Fruit fly (Drosophila melanogaster) whole organism, embryonic: Measurements from ENCODE around the gene SCCRO4.

Source experiments
- C15 ChIP-seq: fragments of 200-800 bp; sonication (Bioruptor generic); IDR thresholded peaks from 3 replicates; pipeline ENCODE4 v1.3.6; 2022; ENCODE audit warnings: missing biosample characterization, missing genetic modification characterization
- CG12155 ChIP-seq: fragments of 200-800 bp; sonication (Bioruptor generic); optimal IDR thresholded peaks from 3 replicates; lab custom pipeline; 2016; ENCODE audit warnings: missing biosample characterization, missing genetic modification characterization
- CG1233 ChIP-seq: fragments of 200-800 bp; sonication (Bioruptor generic); optimal IDR thresholded peaks from 4 replicates; lab custom pipeline; 2018; ENCODE audit warnings: missing biosample characterization, mild to moderate bottlenecking, missing genetic modification characterization
- CG17612 ChIP-seq: fragments of 200-800 bp; sonication (Bioruptor generic); IDR thresholded peaks from 2 replicates; pipeline ENCODE4 v1.3.6; 2022; ENCODE audit warnings: missing biosample characterization, missing genetic modification characterization
- CG2875 ChIP-seq: fragments of 200-800 bp; sonication (Bioruptor generic); optimal IDR thresholded peaks from 2 replicates; lab custom pipeline; 2017; ENCODE audit warnings: missing biosample characterization, mild to moderate bottlenecking, missing genetic modification characterization, missing genetic modification reagents
- CG31365 ChIP-seq: fragments of 200-800 bp; sonication (Bioruptor generic); optimal IDR thresholded peaks from 2 replicates; lab custom pipeline; 2018; ENCODE audit warnings: missing biosample characterization, mild to moderate bottlenecking, missing genetic modification characterization
- CG32767 ChIP-seq: fragments of 200-800 bp; sonication (Bioruptor generic); IDR thresholded peaks from 2 replicates; pipeline ENCODE4 v1.3.6; 2022; ENCODE audit warnings: missing biosample characterization, missing genetic modification characterization
- CG34422 ChIP-seq: fragments of 200-800 bp; sonication (Bioruptor generic); IDR thresholded peaks from 3 replicates; pipeline ENCODE4 v1.3.6; 2022; ENCODE audit warnings: missing biosample characterization, missing genetic modification characterization
- CG42726 ChIP-seq: fragments of 200-800 bp; sonication (Bioruptor generic); IDR thresholded peaks from 2 replicates; pipeline ENCODE4 v1.3.6; 2022; ENCODE audit warnings: missing biosample characterization, missing genetic modification characterization; ENCODE audit not compliant: partially characterized antibody
- CG4360 ChIP-seq: fragments of 200-800 bp; sonication (Bioruptor generic); IDR thresholded peaks from 2 replicates; pipeline ENCODE4 v1.3.6; 2022; ENCODE audit warnings: missing biosample characterization, missing genetic modification characterization
- CG7556 ChIP-seq: fragments of 200-800 bp; sonication (Bioruptor generic); optimal IDR thresholded peaks from 2 replicates; lab custom pipeline; 2017; ENCODE audit warnings: missing biosample characterization, mild to moderate bottlenecking, missing genetic modification characterization
- CG8359 ChIP-seq: fragments of 200-800 bp; sonication (Bioruptor generic); optimal IDR thresholded peaks from 2 replicates; lab custom pipeline; 2017; ENCODE audit warnings: missing biosample characterization, mild to moderate bottlenecking, missing genetic modification characterization, borderline replicate concordance
- CG8944 ChIP-seq: fragments of 200-800 bp; sonication (Bioruptor generic); optimal IDR thresholded peaks from 3 replicates; lab custom pipeline; 2016; ENCODE audit warnings: missing biosample characterization, missing genetic modification characterization
- E2f1 ChIP-seq: fragments of 200-800 bp; sonication (Bioruptor generic); IDR thresholded peaks from 2 replicates; pipeline ENCODE4 v1.3.6; 2022; ENCODE audit warnings: missing biosample characterization, missing genetic modification characterization
- H15 ChIP-seq: fragments of 200-800 bp; sonication (Bioruptor generic); IDR thresholded peaks from 3 replicates; pipeline ENCODE4 v1.3.6; 2022; ENCODE audit warnings: missing biosample characterization, missing genetic modification characterization
- HHEX ChIP-seq: fragments of 200-800 bp; sonication (Bioruptor generic); optimal IDR thresholded peaks from 3 replicates; lab custom pipeline; 2017; ENCODE audit warnings: missing biosample characterization, mild to moderate bottlenecking, missing genetic modification characterization, missing genetic modification reagents
- Hand ChIP-seq: fragments of 200-800 bp; sonication (Bioruptor generic); optimal IDR thresholded peaks from 2 replicates; lab custom pipeline; 2017; ENCODE audit warnings: mild to moderate bottlenecking, missing biosample characterization, missing genetic modification reagents, missing genetic modification characterization
- Hey ChIP-seq: fragments of 200-800 bp; sonication (Bioruptor generic); optimal IDR thresholded peaks from 3 replicates; lab custom pipeline; 2018; ENCODE audit warnings: missing biosample characterization, mild to moderate bottlenecking, missing genetic modification characterization
- HmgZ ChIP-seq: fragments of 200-800 bp; sonication (Bioruptor generic); optimal IDR thresholded peaks from 2 replicates; lab custom pipeline; 2018; ENCODE audit warnings: missing biosample characterization, mild to moderate bottlenecking, missing genetic modification characterization
- Jarid2 ChIP-seq: fragments of 200-800 bp; sonication (Bioruptor generic); optimal IDR thresholded peaks from 3 replicates; lab custom pipeline; 2017; ENCODE audit warnings: mild to moderate bottlenecking, missing biosample characterization, missing genetic modification reagents, missing genetic modification characterization
- Med ChIP-seq: fragments of 200-800 bp; sonication (Bioruptor generic); peaks from one replicate; lab custom pipeline; 2016; ENCODE audit warnings: missing biosample characterization, missing genetic modification characterization, mild to moderate bottlenecking, inconsistent platforms, moderate library complexity
- Nf-YA ChIP-seq: fragments of 200-800 bp; sonication (Bioruptor generic); IDR thresholded peaks from 2 replicates; pipeline ENCODE4 v1.3.6; 2022; ENCODE audit warnings: missing biosample characterization, missing genetic modification characterization
- Nf-YC ChIP-seq: fragments of 200-800 bp; optimal IDR thresholded peaks from 3 replicates; lab custom pipeline; 2019; ENCODE audit warnings: missing biosample characterization, mild to moderate bottlenecking, missing genetic modification characterization, moderate library complexity
- Opbp ChIP-seq: fragments of 200-800 bp; sonication (Bioruptor generic); IDR thresholded peaks from 3 replicates; pipeline ENCODE4 v1.3.6; 2022; ENCODE audit warnings: missing biosample characterization, missing genetic modification characterization; ENCODE audit not compliant: partially characterized antibody
- Rfx ChIP-seq: fragments of 200-800 bp; sonication (Bioruptor generic); IDR thresholded peaks from 2 replicates; pipeline ENCODE4 v1.3.6; 2022; ENCODE audit warnings: missing biosample characterization, missing genetic modification characterization
- Usf ChIP-seq: fragments of 200-800 bp; sonication (Bioruptor generic); optimal IDR thresholded peaks from 2 replicates; lab custom pipeline; 2017; ENCODE audit warnings: missing genotype, missing biosample characterization, missing genetic modification characterization
- cg ChIP-seq: fragments of 200-800 bp; sonication (Bioruptor generic); optimal IDR thresholded peaks from 3 replicates; lab custom pipeline; 2019; ENCODE audit warnings: missing biosample characterization, mild to moderate bottlenecking, missing genetic modification characterization, moderate library complexity
- cwo ChIP-seq: fragments of 200-800 bp; sonication (Bioruptor generic); optimal IDR thresholded peaks from 3 replicates; lab custom pipeline; 2017; ENCODE audit warnings: missing biosample characterization, missing genetic modification characterization, mild to moderate bottlenecking, moderate library complexity, missing genetic modification reagents
- dati ChIP-seq: fragments of 200-800 bp; sonication (Bioruptor generic); IDR thresholded peaks from 2 replicates; pipeline ENCODE4 v1.3.6; 2022; ENCODE audit warnings: missing biosample characterization, missing genetic modification characterization
- eve ChIP-seq, 2 experiments: fragments of >200 bp; optimal IDR thresholded peaks; 2 replicates each; lab custom pipeline; 2017; ENCODE audit warnings: missing biosample characterization in 2 of 2, missing genetic modification characterization in 2 of 2
- ewg ChIP-seq: fragments of 200-800 bp; sonication (Bioruptor generic); optimal IDR thresholded peaks from 3 replicates; lab custom pipeline; 2017; ENCODE audit warnings: mild to moderate bottlenecking, missing biosample characterization, missing genetic modification reagents, missing genetic modification characterization
- fd64A ChIP-seq: fragments of 200-800 bp; sonication (Bioruptor generic); optimal IDR thresholded peaks from 3 replicates; lab custom pipeline; 2018; ENCODE audit warnings: missing biosample characterization, mild to moderate bottlenecking, missing genetic modification characterization
- gcm2 ChIP-seq: fragments of 200-800 bp; sonication (Bioruptor generic); optimal IDR thresholded peaks from 2 replicates; lab custom pipeline; 2016; ENCODE audit warnings: missing biosample characterization, missing genetic modification characterization
- gsb-n ChIP-seq: fragments of 200-800 bp; sonication (Bioruptor generic); optimal IDR thresholded peaks from 3 replicates; lab custom pipeline; 2018; ENCODE audit warnings: missing biosample characterization, mild to moderate bottlenecking, missing genetic modification characterization
- hth ChIP-seq: fragments of >200 bp; optimal IDR thresholded peaks from 2 replicates; lab custom pipeline; 2017; ENCODE audit warnings: inconsistent platforms
- kni ChIP-seq: fragments of 200-800 bp; sonication (Bioruptor generic); optimal IDR thresholded peaks from 3 replicates; lab custom pipeline; 2017; ENCODE audit warnings: mild to moderate bottlenecking, missing biosample characterization, missing genetic modification reagents, missing genetic modification characterization
- lab ChIP-seq: fragments of 200-800 bp; sonication (Bioruptor generic); optimal IDR thresholded peaks from 3 replicates; lab custom pipeline; 2017; ENCODE audit warnings: missing biosample characterization, missing genetic modification characterization, mild to moderate bottlenecking, moderate library complexity, missing genetic modification reagents
- oc ChIP-seq: fragments of 200-800 bp; sonication (Bioruptor generic); optimal IDR thresholded peaks from 2 replicates; lab custom pipeline; 2018; ENCODE audit warnings: missing biosample characterization, mild to moderate bottlenecking, missing genetic modification characterization, moderate library complexity
- otp ChIP-seq: fragments of 200-800 bp; sonication (Bioruptor generic); IDR thresholded peaks from 3 replicates; pipeline ENCODE4, ENCODE4 v1.3.6; 2022; ENCODE audit warnings: missing biosample characterization, missing genetic modification characterization
- pzg ChIP-seq: fragments of 200-800 bp; sonication (Bioruptor generic); optimal IDR thresholded peaks from 3 replicates; lab custom pipeline; 2018; ENCODE audit warnings: missing biosample characterization, mild to moderate bottlenecking, missing genetic modification characterization, moderate library complexity
- rib ChIP-seq: fragments of 200-800 bp; sonication (Bioruptor generic); IDR thresholded peaks from 2 replicates; pipeline ENCODE4 v1.3.6; 2022; ENCODE audit warnings: missing biosample characterization, missing genetic modification characterization
- row ChIP-seq: fragments of 200-800 bp; sonication (Bioruptor generic); IDR thresholded peaks from 3 replicates; pipeline ENCODE4 v1.3.6; 2022; ENCODE audit warnings: missing biosample characterization, missing genetic modification characterization
- seq ChIP-seq: fragments of 200-800 bp; sonication (Bioruptor generic); IDR thresholded peaks from 2 replicates; pipeline ENCODE4 v1.3.6; 2022; ENCODE audit warnings: missing biosample characterization, missing genetic modification characterization
- so ChIP-seq: fragments of 200-800 bp; sonication (Bioruptor generic); IDR thresholded peaks from 3 replicates; pipeline ENCODE4 v1.3.6; 2022; ENCODE audit warnings: missing biosample characterization, missing genetic modification characterization
- sob ChIP-seq: fragments of 200-800 bp; sonication (Bioruptor generic); IDR thresholded peaks from 2 replicates; pipeline ENCODE4 v1.3.6; 2022; ENCODE audit warnings: missing biosample characterization, missing genetic modification characterization
- sr ChIP-seq: fragments of 200-800 bp; sonication (Bioruptor generic); IDR thresholded peaks from 3 replicates; pipeline ENCODE4 v1.3.6; 2022; ENCODE audit warnings: missing biosample characterization, missing genetic modification characterization
- sug ChIP-seq: fragments of 200-800 bp; optimal IDR thresholded peaks from 2 replicates; lab custom pipeline; 2019; ENCODE audit warnings: missing biosample characterization, mild to moderate bottlenecking, missing genetic modification characterization, moderate library complexity
- tgo ChIP-seq: fragments of 200-800 bp; sonication (Bioruptor generic); IDR thresholded peaks from 3 replicates; pipeline ENCODE4 v1.3.6; 2022; ENCODE audit warnings: missing biosample characterization, missing genetic modification characterization
- zf30C ChIP-seq: fragments of 200-800 bp; sonication (Bioruptor generic); optimal IDR thresholded peaks from 3 replicates; lab custom pipeline; 2018; ENCODE audit warnings: missing biosample characterization, mild to moderate bottlenecking, missing genetic modification characterization

The SCCRO4 gene

DNA sequence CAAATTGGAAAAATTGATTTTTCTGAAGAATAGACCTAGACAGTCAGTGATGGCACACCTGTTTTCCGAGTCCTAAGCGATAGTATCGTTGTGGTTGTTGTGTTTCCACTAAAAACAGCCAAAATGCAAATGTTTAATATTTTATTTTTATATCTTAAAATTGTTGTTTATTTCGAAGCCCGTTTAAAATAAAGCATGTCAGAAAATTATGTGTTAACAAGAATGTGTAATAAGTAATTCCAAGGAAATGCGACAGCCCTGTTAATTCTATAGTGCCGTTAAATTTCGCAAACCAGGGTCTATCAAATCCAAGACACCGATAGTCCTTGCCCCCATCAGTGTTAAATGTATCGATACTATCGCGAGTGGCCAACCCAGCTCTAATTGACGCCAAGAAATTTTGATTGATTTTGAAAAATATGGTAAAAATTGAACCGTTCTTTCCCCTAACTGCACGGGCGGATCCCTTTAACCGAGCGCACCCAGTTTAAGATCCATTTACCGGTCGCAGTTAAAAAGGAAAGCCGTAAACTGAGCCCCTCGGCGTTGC is 2.9 kb downstream of the SCCRO4 start, which contains the start of gene Pex23 (continued):
- TF ChIP-seq gcm2 (GFP tag; lab: Kevin White, UChicago) = no peak
- peak; percentile 88 for TF ChIP-seq sug (tag; lab: Kevin White, UChicago)
- TF ChIP-seq Opbp (GFP tag; lab: Robert Waterston, UW) = peak; percentile 92
- no peak for TF ChIP-seq lab (GFP tag; lab: Kevin White, UChicago)
- TF ChIP-seq hth (lab: Kevin White, UChicago) = no peak
- TF ChIP-seq CG17612 (GFP tag; lab: Robert Waterston, UW) = 0 out of 2 replicates have a peak, but pooled peaks have one; percentile 22

DNA sequence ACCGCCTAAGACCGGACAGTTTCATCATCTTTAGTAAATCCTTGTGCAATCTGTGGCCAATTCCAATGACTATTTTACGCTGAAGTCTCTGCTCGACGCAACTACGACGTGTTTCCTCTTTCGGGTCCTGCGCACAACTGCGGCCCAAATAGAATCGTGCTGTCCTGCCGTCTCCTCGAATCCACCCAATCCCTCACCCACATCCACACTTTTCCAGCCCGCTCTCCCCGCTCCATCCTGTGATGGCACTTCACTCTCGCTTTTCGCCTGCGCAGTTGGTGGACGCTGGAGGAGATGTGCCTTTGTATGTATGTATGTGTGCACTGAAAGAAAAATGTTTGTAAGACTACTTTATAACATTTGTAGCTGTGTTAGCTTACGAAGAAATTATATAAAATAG is 6.9 kb downstream of the SCCRO4 start, which contains the start of gene CG32225:
Gene CG32225, minus strand, starts transcription at position 142 of the 400 bp plus-strand sequence.
- TF ChIP-seq CG8359 (GFP tag; lab: Kevin White, UChicago) (no peak), C15 (GFP tag; lab: Robert Waterston, UW) (no peak), E2f1 (no peak), Nf-YC (tag; lab: Kevin White, UChicago) (peak; percentile 3), CG32767 (GFP tag; lab: Robert Waterston, UW) (0 out of 2 replicates have a peak, but pooled peaks have one; percentile 22), zf30C (peak; percentile 53), kni (GFP tag; lab: Kevin White, UChicago) (no peak), HHEX (GFP tag; lab: Kevin White, UChicago) (no peak), fd64A (GFP tag; lab: Kevin White, UChicago) (no peak), Usf (GFP tag; lab: Kevin White, UChicago) (no peak), ewg (GFP tag; lab: Kevin White, UChicago) (peak; percentile 99), Hey (tag; lab: Kevin White, UChicago) (no peak), Nf-YA (GFP tag; lab: Robert Waterston, UW) (no peak), Hand (no peak), CG2875 (GFP tag; lab: Kevin White, UChicago) (no peak), pzg (GFP tag; lab: Kevin White, UChicago) (no peak), HmgZ (tag; lab: Kevin White, UChicago) (no peak), CG34422 (peak; percentile 31; the same call in 1 of the 3 replicates), CG42726 (GFP tag; lab: Robert Waterston, UW) (0 out of 2 replicates have a peak, but pooled peaks have one; percentile 42), cwo (GFP tag; lab: Kevin White, UChicago) (no peak), cg (GFP tag; lab: Kevin White, UChicago) (no peak), rib (GFP tag; lab: Robert Waterston, UW) (no peak), CG31365 (tag; lab: Kevin White, UChicago) (no peak), Med (GFP tag; lab: Kevin White, UChicago) (peak; percentile 4), Jarid2 (GFP tag; lab: Kevin White, UChicago) (no peak), CG1233 (GFP tag; lab: Kevin White, UChicago) (no peak), oc (no peak), otp (no peak), CG8944 (GFP tag; lab: Kevin White, UChicago) (no peak), row (peak; percentile 49; the same call in 1 of the 3 replicates), CG7556 (GFP tag; lab: Kevin White, UChicago) (no peak), tgo (GFP tag; lab: Robert Waterston, UW) (no peak), seq (GFP tag; lab: Robert Waterston, UW) (0 out of 2 replicates have a peak, but pooled peaks have one; percentile 10), so (no peak), sr (GFP tag; lab: Robert Waterston, UW) (no peak), dati (GFP tag; lab: Robert Waterston, UW) (no peak), H15 (no peak), sob (GFP tag; lab: Robert Waterston, UW) (no peak), lab (GFP tag; lab: Kevin White, UChicago) (peak; percentile 37), CG12155 (GFP tag; lab: Kevin White, UChicago) (no peak), eve (GFP tag; optimal IDR thresholded peaks at IDR 0.05; lab: Kevin White, UChicago) (no peak), gsb-n (tag; lab: Kevin White, UChicago) (no peak), CG4360 (GFP tag; lab: Robert Waterston, UW) (no peak), Rfx (GFP tag; lab: Robert Waterston, UW) (no peak)
